Worm (Caenorhabditis elegans): Measurements from ENCODE around the gene cth-1.

ce11 chrV:16143066-16143581 is 42.6 kb downstream of the cth-1 start, which contains the start of gene fbxa-88:
- TF ChIP-seq mdl-1 (tag; optimal IDR thresholded peaks at IDR 0.05), result no peak
- no peak for TF ChIP-seq ztf-11 (tag; optimal IDR thresholded peaks at IDR 0.05)
- peak; percentile 58 for TF ChIP-seq pqm-1 (tag; optimal IDR thresholded peaks at IDR 0.05)
- no peak for TF ChIP-seq ztf-4 (tag; optimal IDR thresholded peaks at IDR 0.05)
- TF ChIP-seq nhr-11 (tag; optimal IDR thresholded peaks at IDR 0.05), result no peak
- TF ChIP-seq lin-15B (tag; optimal IDR thresholded peaks at IDR 0.05), result no peak
- TF ChIP-seq elt-2 (tag; optimal IDR thresholded peaks at IDR 0.05), result peak; percentile 80
- no peak for TF ChIP-seq nhr-77 (tag; optimal IDR thresholded peaks at IDR 0.05)
- no peak for TF ChIP-seq fos-1 (tag; optimal IDR thresholded peaks at IDR 0.05)
- TF ChIP-seq snpc-4 (tag; optimal IDR thresholded peaks at IDR 0.05), result no peak
- no peak for TF ChIP-seq fkh-2 (tag; optimal IDR thresholded peaks at IDR 0.05)
- TF ChIP-seq zag-1 (tag; optimal IDR thresholded peaks at IDR 0.05), result no peak
